Worm (Caenorhabditis elegans) whole organism, midembryonic: ENCODE results near the gene ZK512.2.

Source experiments
- T22C8.4 ChIP-seq: fragments of 200-800 bp; sonication (Bioruptor generic); IDR thresholded peaks from 2 replicates; pipeline ENCODE4 v1.3.6; 2022; ENCODE audit warnings: missing genetic modification characterization, missing compliant biosample characterization
- cog-1 ChIP-seq: sonication (generic microtip); optimal IDR thresholded peaks from 2 replicates; lab custom pipeline; 2016; ENCODE audit warnings: missing genetic modification characterization, missing compliant biosample characterization
- flt-1 ChIP-seq: fragments of 200-800 bp; sonication (Bioruptor generic); IDR thresholded peaks from 2 replicates; pipeline ENCODE4 v1.3.6; 2022; ENCODE audit warnings: missing genetic modification characterization, missing compliant biosample characterization
- klf-2 ChIP-seq: fragments of 200-800 bp; sonication (Bioruptor generic); conservative IDR thresholded peaks from 2 replicates; pipeline ENCODE4 v1.3.6; 2022; ENCODE audit warnings: missing genetic modification reagents, missing genetic modification characterization, missing compliant biosample characterization
- med-1 ChIP-seq: sonication (generic microtip); optimal IDR thresholded peaks from 2 replicates; lab custom pipeline; 2017; ENCODE audit warnings: missing genetic modification characterization, mild to moderate bottlenecking, missing compliant biosample characterization, antibody characterized with exemption, missing genetic modification reagents; ENCODE audit not compliant: insufficient read depth
- ref-1 ChIP-seq: fragments of 200-800 bp; sonication (Bioruptor generic); conservative IDR thresholded peaks from 2 replicates; pipeline ENCODE4 v1.3.6; 2022; ENCODE audit warnings: missing genetic modification reagents, missing genetic modification characterization, missing compliant biosample characterization
- tab-1 ChIP-seq: fragments of 200-800 bp; sonication (Bioruptor generic); IDR thresholded peaks from 2 replicates; pipeline ENCODE4 v1.3.6; 2022; ENCODE audit warnings: missing genetic modification characterization, missing compliant biosample characterization
- ztf-23 ChIP-seq: fragments of 200-800 bp; sonication (Bioruptor generic); IDR thresholded peaks from 2 replicates; pipeline ENCODE4 v1.3.6; 2022; ENCODE audit warnings: missing genetic modification reagents, missing genetic modification characterization, missing compliant biosample characterization
- ztf-29 ChIP-seq: fragments of 200-800 bp; sonication (Bioruptor generic); IDR thresholded peaks from 2 replicates; pipeline ENCODE4 v1.3.6; 2022; ENCODE audit warnings: missing genetic modification reagents, missing genetic modification characterization, missing compliant biosample characterization

ZK512.2 gene

ce11 chrIII:9161553-9161952, 17.0 kb upstream of the ZK512.2 start, which contains the start of gene ptr-9:
Gene ptr-9, minus strand, starts transcription at chrIII:9161653.
- TF ChIP-seq ztf-23 (GFP tag; lab: Robert Waterston, UW) (no peak), cog-1 (tag; lab: Kevin White, UChicago) (no peak), med-1 (GFP tag; lab: Kevin White, UChicago) (no peak), flt-1 (no peak), ref-1 (GFP tag; lab: Robert Waterston, UW) (no peak), klf-2 (GFP tag; lab: Robert Waterston, UW) (no peak), ztf-29 (GFP tag; lab: Robert Waterston, UW) (no peak), tab-1 (no peak), T22C8.4 (GFP tag; lab: Robert Waterston, UW) (no peak)

DNA sequence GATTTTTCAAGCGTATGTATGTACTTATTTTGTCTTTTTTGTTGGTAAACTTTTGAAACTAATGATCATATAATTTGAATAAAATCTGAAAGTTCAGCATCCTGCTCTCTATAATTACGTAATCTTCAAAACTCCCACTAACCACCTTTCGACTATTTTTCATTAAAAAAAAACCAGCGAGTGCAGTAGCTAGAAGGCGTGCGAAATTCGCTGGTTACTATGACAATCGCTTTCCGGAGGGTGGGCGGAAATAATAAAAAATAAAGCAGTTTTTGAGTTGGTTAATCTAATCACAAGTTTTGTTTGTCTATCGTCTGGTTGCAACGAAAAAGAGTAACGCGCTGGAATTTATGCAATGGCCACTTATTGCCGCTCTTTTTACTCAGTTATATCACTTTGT, 10.2 kb upstream of the ZK512.2 start, which contains the start of gene irld-34:
Gene irld-34 (plus strand): TSS at position 301 of the 400 bp plus-strand sequence.
- TF ChIP-seq ztf-29 (GFP tag; lab: Robert Waterston, UW) (no peak), klf-2 (GFP tag; lab: Robert Waterston, UW) (no peak), cog-1 (tag; lab: Kevin White, UChicago) (no peak), med-1 (GFP tag; lab: Kevin White, UChicago) (no peak), tab-1 (no peak), T22C8.4 (GFP tag; lab: Robert Waterston, UW) (no peak), ref-1 (GFP tag; lab: Robert Waterston, UW) (no peak), ztf-23 (GFP tag; lab: Robert Waterston, UW) (no peak), flt-1 (no peak)

ce11 chrIII:9153809-9154208, 9.2 kb upstream of the ZK512.2 start, which contains the start of gene nhl-1:
Gene nhl-1, minus strand, starts transcription at chrIII:9153909.
- TF ChIP-seq flt-1 (no peak), ref-1 (GFP tag; lab: Robert Waterston, UW) (no peak), med-1 (GFP tag; lab: Kevin White, UChicago) (no peak), ztf-29 (GFP tag; lab: Robert Waterston, UW) (no peak), klf-2 (GFP tag; lab: Robert Waterston, UW) (no peak), tab-1 (no peak), ztf-23 (GFP tag; lab: Robert Waterston, UW) (no peak), T22C8.4 (GFP tag; lab: Robert Waterston, UW) (no peak), cog-1 (tag; lab: Kevin White, UChicago) (no peak)

- TF ChIP-seq flt-1: no peak
- no peak for TF ChIP-seq ztf-29 (GFP tag; lab: Robert Waterston, UW)
- TF ChIP-seq ztf-23 (GFP tag; lab: Robert Waterston, UW): no peak
These were observed 8.4 kb upstream of the ZK512.2 start for ce11 chrIII:9152950-9153349.

ce11 chrIII:9151782-9152181, 7.2 kb upstream of the ZK512.2 start:
- TF ChIP-seq flt-1 (no peak), cog-1 (tag; lab: Kevin White, UChicago) (no peak), klf-2 (GFP tag; lab: Robert Waterston, UW) (no peak), T22C8.4 (GFP tag; lab: Robert Waterston, UW) (no peak), med-1 (GFP tag; lab: Kevin White, UChicago) (no peak), ztf-29 (GFP tag; lab: Robert Waterston, UW) (no peak), ztf-23 (GFP tag; lab: Robert Waterston, UW) (no peak), tab-1 (no peak), ref-1 (GFP tag; lab: Robert Waterston, UW) (no peak)

- TF ChIP-seq T22C8.4 (GFP tag; lab: Robert Waterston, UW) (no peak), cog-1 (tag; lab: Kevin White, UChicago) (no peak), med-1 (GFP tag; lab: Kevin White, UChicago) (no peak), ztf-23 (GFP tag; lab: Robert Waterston, UW) (no peak), flt-1 (no peak), klf-2 (GFP tag; lab: Robert Waterston, UW) (no peak), ztf-29 (GFP tag; lab: Robert Waterston, UW) (no peak)
These were observed 4.5 kb upstream of the ZK512.2 start for ce11 chrIII:9149132-9149531.

ce11 chrIII:9145765-9146164, 1.2 kb upstream of the ZK512.2 start, which contains the start of gene ZK512.8:
Gene ZK512.8, plus strand, starts transcription at chrIII:9146065.
- TF ChIP-seq T22C8.4 (GFP tag; lab: Robert Waterston, UW) (no peak), tab-1 (no peak), flt-1 (no peak), med-1 (GFP tag; lab: Kevin White, UChicago) (no peak), ztf-29 (GFP tag; lab: Robert Waterston, UW) (no peak), cog-1 (tag; lab: Kevin White, UChicago) (no peak), klf-2 (GFP tag; lab: Robert Waterston, UW) (no peak), ref-1 (GFP tag; lab: Robert Waterston, UW) (no peak), ztf-23 (GFP tag; lab: Robert Waterston, UW) (no peak)

DNA sequence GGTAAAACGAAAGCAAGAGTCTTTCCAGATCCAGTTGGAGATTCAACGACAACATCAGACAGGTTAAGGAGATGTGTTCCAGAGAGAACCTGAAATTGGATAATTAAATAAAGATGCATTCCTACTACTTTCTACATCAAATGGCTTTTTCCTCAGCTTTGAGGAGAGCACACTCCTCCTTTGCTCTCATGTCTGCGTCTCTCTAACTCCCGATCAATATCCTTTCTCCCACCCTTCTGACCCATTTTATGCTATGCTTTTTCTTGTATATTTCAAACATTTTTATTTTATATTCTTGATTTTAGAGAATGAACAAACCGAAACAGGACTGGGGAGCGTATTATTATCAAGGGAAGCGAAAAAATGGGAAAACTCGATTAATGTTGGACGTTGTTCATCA, 683 bp downstream of the ZK512.2 start, which contains the start of gene ZK512.11:
Gene ZK512.11 (plus strand): TSS at position 301 of the 400 bp plus-strand sequence.
- peak; percentile 23; the same call in 1 of the 2 replicates for TF ChIP-seq T22C8.4 (GFP tag; lab: Robert Waterston, UW)
- no peak for TF ChIP-seq ztf-29 (GFP tag; lab: Robert Waterston, UW)

ce11 chrIII:9138601-9139000, 6.0 kb downstream of the ZK512.2 start, which contains the start of gene ZK512.7:
Gene ZK512.7, minus strand, starts transcription at chrIII:9138701.
- TF ChIP-seq klf-2 (GFP tag; lab: Robert Waterston, UW) (no peak), cog-1 (tag; lab: Kevin White, UChicago) (no peak), ref-1 (GFP tag; lab: Robert Waterston, UW) (no peak), T22C8.4 (GFP tag; lab: Robert Waterston, UW) (no peak)

ce11 chrIII:9136587-9136986, 8.0 kb downstream of the ZK512.2 start, which contains the start of gene eat-4:
Gene eat-4, plus strand, starts transcription at chrIII:9136887.
- TF ChIP-seq tab-1 (no peak), ztf-29 (GFP tag; lab: Robert Waterston, UW) (no peak), ztf-23 (GFP tag; lab: Robert Waterston, UW) (no peak), klf-2 (GFP tag; lab: Robert Waterston, UW) (no peak), T22C8.4 (GFP tag; lab: Robert Waterston, UW) (no peak), cog-1 (tag; lab: Kevin White, UChicago) (no peak), flt-1 (no peak), ref-1 (GFP tag; lab: Robert Waterston, UW) (no peak), med-1 (GFP tag; lab: Kevin White, UChicago) (no peak)
